Fruit fly (Drosophila melanogaster) ovary, adult (tissue): ENCODE measurements around the gene CG15152.

Source experiments
- CG17801 ChIP-seq: fragments of 200-800 bp; optimal IDR thresholded peaks from 2 replicates; lab custom pipeline; 2019; ENCODE audit warnings: missing biosample characterization, mild to moderate bottlenecking, missing genetic modification characterization, moderate library complexity; ENCODE audit not compliant: partially characterized antibody

Gene CG15152

dm6 chr2L:18114176-18114703 lies at the start of gene CG15152:
CG15152 (plus strand) TSS chr2L:18114547.
- no peak for TF ChIP-seq CG17801

DNA sequence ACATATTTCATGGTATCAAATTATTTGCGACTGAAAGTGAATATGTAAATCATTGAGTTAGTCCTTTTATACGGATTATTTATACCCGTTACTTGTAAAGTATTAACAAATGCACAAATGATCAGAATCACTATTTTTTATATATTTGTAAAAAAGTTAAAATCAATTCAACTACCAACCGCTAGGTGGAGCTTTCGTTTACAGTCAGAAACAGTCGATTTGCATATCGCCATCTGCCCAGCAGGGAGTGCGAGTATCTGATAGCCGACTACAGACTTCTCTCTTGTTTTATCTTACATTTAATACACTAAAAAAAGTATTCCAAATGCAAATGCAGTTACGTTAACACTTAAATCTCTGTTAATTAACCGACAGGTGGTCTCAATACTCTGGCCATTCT lies 47.1 kb upstream of the CG15152 start:
- TF ChIP-seq CG17801: no peak

dm6 chr2L:18077969-18078368 lies 36.4 kb upstream of the CG15152 start, which contains the start of gene Arr1:
Arr1 (plus strand) TSS chr2L:18078269.
- TF ChIP-seq CG17801: no peak

DNA sequence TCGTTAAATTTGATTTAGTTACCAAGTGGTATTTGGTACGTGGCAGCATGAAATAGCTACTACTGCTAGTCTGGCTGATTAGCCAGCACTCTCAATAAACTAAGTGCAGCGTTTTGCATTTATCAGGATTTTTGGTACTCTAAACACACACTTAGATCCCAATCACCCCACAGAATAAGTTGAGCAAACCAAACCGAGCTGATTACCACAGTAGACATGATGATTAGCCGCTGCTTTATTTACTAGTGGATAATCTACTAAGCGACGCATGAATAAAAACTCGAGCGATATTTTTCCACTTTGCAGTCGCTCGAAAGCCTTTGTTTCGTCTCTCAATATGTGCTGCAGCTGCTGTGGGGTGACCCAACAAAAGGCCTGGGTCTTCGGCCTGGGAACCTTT lies 33.0 kb upstream of the CG15152 start, which contains the start of gene ninaD:
ninaD (plus strand) TSS at position 301 of the 400 bp plus-strand sequence.
- no peak for TF ChIP-seq CG17801

DNA sequence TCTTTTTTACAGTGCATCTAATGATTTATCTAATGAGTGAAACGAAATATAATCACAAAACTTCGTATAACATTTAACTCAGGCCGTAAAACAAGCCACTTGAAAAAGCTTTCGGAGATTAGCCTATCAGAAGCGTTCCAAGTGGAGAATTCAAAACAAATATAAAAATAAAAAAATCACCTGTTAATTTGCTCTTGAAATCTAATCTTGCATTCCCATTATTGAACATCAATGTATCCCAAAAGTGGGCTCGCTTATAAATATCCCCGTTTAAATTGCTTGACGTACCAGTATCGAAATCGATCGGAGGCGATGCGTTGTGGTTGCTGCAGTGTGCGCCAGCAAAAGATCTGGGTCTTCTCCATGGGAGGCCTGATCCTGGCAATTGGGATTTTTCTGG lies 30.4 kb upstream of the CG15152 start, which contains the start of gene CG31741:
CG31741 (plus strand) TSS at position 301 of the 400 bp plus-strand sequence.
- no peak for TF ChIP-seq CG17801

DNA sequence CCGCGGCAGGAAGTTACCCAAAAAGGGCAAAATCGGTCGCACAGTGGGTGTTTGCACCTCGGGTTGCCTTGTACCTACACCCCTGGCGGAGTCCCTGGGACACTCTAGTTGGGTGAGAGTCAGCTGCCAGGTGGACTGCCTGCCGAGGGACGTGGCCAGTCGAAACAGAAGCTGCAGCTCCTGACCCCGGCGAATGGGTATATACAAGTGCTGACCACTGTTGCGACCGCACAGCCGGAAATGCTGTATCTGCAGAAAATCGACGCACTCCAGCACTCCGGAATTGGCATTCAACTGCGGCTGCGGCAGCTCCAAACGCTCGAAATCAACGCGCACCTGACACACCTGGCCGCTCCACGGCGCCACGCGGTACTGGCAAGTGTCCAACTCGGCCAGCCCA lies 22.6 kb upstream of the CG15152 start:
- TF ChIP-seq CG17801: no peak

- TF ChIP-seq CG17801: no peak
Observed at dm6 chr2L:18092156-18092555, 22.2 kb upstream of the CG15152 start, which contains the start of gene CG15153. CG15153 (minus strand) TSS chr2L:18092256.

DNA sequence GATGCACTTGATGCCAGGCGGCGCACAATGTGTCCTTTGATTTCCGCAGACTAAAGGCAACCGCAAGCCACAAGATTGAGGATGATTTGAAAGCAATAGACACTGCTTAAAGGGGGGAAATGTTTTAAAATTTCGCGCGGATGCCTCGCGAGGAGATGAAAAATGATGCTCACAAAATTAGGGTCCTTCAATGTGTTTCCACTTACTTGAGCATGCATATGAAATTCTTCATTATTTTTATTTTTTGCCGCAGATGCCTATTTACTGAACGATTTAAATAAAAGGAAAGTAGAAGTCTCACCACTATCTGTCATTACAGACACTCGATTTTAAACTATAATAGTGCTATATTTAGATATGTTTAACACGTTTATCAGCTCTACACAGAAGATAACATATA lies 18.1 kb upstream of the CG15152 start, which contains the start of gene Slc25A46b:
Slc25A46b (plus strand) TSS at position 301 of the 400 bp plus-strand sequence.
- TF ChIP-seq CG17801: no peak

dm6 chr2L:18112435-18112834 lies 1.9 kb upstream of the CG15152 start:
- TF ChIP-seq CG17801: no peak

dm6 chr2L:18113079-18113478 lies 1.3 kb upstream of the CG15152 start, which contains the start of gene CG44476:
CG44476 (minus strand) TSS chr2L:18113179.
- no peak for TF ChIP-seq CG17801

DNA sequence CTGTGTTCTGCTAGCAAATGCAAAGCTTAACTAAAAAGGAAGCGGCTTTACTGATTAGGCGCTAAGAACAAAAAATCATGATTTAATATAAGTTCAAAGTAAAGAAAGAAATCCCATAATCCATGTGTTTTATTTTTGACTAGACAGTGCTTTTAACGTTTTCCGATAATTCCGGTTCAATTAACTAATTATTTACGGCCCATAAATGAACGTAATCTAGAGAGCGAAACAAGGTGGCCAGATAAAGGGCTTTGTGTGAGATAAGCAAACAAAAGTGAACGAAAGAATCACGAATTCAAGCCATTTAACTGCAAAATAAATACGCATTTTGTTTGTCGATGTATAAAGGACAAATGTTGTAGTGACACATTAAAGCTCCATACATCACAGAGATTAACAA lies 757 bp downstream of the CG15152 start:
- TF ChIP-seq CG17801: no peak

DNA sequence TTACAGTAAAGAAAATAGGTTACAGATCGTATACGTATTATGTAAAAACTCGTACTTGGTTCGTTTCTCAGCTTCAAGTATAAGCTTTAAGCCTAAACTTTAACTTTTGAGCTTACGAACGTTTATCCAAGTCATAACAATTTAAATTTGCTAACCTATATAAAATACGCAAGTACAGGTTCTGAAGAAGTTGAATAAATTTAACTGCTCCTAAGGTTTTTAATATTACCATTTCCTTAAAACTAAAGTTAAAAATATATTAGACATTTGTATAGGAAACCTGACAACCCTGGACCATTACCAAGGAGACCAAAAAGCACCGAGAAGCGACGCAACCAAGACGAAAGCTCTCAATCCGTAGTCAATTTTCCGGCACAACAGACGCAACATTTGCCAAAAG lies 5.3 kb downstream of the CG15152 start, which contains the start of gene CG5758:
CG5758 (plus strand) TSS at position 353 of the 400 bp plus-strand sequence.
- TF ChIP-seq CG17801: no peak

dm6 chr2L:18121367-18122230 lies 7.3 kb downstream of the CG15152 start:
- TF ChIP-seq CG17801: peak; percentile 49

DNA sequence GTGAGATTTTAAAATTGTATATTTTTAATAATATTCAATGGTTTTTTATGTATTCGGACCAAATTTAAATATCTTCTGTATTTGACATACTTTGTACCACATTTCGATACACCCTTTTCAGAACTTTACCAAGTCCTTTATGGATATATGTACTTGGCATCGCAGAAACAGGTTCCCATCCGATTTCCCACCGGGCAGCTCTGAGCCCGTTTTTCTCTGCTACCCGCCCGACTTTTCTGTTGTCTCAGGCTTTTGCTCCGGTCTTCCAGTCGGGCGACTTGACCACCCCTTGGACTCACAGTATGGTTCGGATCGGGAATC lies 7.8 kb downstream of the CG15152 start:
- no peak for TF ChIP-seq CG17801

dm6 chr2L:18122920-18123319 lies 8.6 kb downstream of the CG15152 start:
- no peak for TF ChIP-seq CG17801

DNA sequence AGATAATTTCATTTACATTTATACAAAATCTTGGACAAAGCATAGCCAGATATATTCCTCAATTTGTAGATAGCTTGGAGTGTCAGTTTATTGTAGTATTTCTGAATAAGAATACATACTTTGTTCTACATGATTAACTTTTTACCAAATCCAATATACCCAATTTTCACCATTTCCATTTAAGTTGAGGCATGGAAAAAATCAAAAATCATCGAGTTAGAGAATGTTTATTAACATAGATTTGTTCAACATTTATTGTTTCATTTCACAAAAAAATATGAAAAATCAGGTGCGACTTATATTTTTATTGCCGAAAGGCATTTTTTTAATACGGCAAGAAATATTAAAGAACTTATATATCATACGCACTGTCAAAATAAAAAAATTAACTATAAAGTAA lies 11.3 kb downstream of the CG15152 start, which contains the start of gene Grl36b:
Grl36b (minus strand) TSS at position 101 of the 400 bp plus-strand sequence.
- TF ChIP-seq CG17801: no peak

DNA sequence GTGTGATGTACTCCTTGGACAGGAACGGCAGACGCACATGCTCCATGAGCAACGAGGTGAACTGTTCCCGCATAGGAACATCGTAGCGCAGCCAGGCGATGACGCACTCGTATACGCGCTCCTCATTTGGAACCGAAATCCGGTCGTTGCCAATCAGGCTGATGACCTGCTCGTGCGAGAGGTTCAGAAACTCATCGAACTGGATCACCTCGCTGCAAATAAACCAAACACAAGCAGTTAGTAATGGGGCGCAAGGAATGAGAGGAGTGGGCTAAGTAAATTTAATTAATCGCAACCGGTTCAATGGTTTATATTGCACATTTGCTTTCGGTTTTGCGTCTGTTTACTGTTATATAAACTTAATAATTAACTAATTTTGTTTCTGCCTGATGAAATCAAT lies 20.3 kb downstream of the CG15152 start:
- no peak for TF ChIP-seq CG17801

DNA sequence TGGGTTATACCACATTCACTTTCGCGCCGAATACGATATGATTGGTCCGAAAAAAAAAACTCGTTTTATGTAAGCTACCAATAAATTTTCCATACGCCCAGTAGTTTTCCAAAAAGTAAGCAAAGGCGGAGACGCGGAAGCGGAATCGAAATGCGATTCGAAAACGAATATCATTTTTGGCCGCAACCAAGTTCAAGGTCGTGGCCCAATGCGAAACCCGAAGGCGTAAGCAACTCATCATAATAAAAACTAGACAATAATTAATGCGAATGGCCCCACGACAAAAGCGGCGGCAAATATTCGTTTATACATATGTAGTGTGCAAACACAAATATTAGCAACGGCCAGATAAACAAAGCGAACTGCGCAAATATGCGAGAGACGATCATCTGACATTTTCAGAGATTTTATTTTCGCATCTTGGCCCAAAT lies 22.1 kb downstream of the CG15152 start:
- TF ChIP-seq CG17801: no peak
